Worm (Caenorhabditis elegans) whole organism, late embryonic: ENCODE data around the gene cest-16.

Experiments
- C08G9.2 ChIP-seq: sonication (generic microtip); optimal IDR thresholded peaks from 2 replicates; lab custom pipeline; 2016; ENCODE audit warnings: mild to moderate bottlenecking, missing genetic modification characterization, moderate library complexity, missing compliant biosample characterization
- F13H6.1 ChIP-seq: sonication (generic microtip); optimal IDR thresholded peaks from 2 replicates; lab custom pipeline; 2016; ENCODE audit warnings: missing genetic modification characterization, missing compliant biosample characterization
- K02D7.2 ChIP-seq: sonication (generic microtip); optimal IDR thresholded peaks from 2 replicates; lab custom pipeline; 2017; ENCODE audit warnings: mild to moderate bottlenecking, missing genetic modification characterization, missing compliant biosample characterization
- ceh-14 ChIP-seq: sonication (generic microtip); optimal IDR thresholded peaks from 2 replicates; lab custom pipeline; 2016; ENCODE audit warnings: missing genotype, missing genetic modification characterization, missing compliant biosample characterization
- ceh-18 ChIP-seq: sonication (generic microtip); optimal IDR thresholded peaks from 2 replicates; lab custom pipeline; 2016; ENCODE audit warnings: missing genetic modification characterization, missing compliant biosample characterization
- ceh-19 ChIP-seq: fragments of 200-800 bp; sonication (Bioruptor generic); optimal IDR thresholded peaks from 2 replicates; lab custom pipeline; 2018; ENCODE audit warnings: mild to moderate bottlenecking, missing genetic modification characterization, missing compliant biosample characterization
- ceh-2 ChIP-seq: sonication (generic microtip); optimal IDR thresholded peaks from 2 replicates; lab custom pipeline; 2016; ENCODE audit warnings: missing genotype, missing genetic modification characterization, missing compliant biosample characterization
- ceh-24 ChIP-seq: sonication (generic microtip); optimal IDR thresholded peaks from 2 replicates; lab custom pipeline; 2016; ENCODE audit warnings: mild to moderate bottlenecking, missing genetic modification characterization, missing compliant biosample characterization
- ceh-45 ChIP-seq: fragments of 200-800 bp; sonication (Bioruptor generic); IDR thresholded peaks from 2 replicates; pipeline ENCODE4 v1.3.6; 2022; ENCODE audit warnings: missing genetic modification reagents, missing genetic modification characterization, missing compliant biosample characterization
- ceh-6 ChIP-seq: fragments of 200-800 bp; sonication (Bioruptor generic); optimal IDR thresholded peaks from 2 replicates; lab custom pipeline; 2018; ENCODE audit warnings: mild to moderate bottlenecking, missing genetic modification characterization, missing compliant biosample characterization
- ceh-9 ChIP-seq: sonication (generic microtip); optimal IDR thresholded peaks from 2 replicates; lab custom pipeline; 2016; ENCODE audit warnings: mild to moderate bottlenecking, missing genetic modification characterization, inconsistent platforms, missing compliant biosample characterization
- che-1 ChIP-seq: sonication (generic microtip); optimal IDR thresholded peaks from 2 replicates; lab custom pipeline; 2016; ENCODE audit warnings: mild to moderate bottlenecking, missing genetic modification characterization, missing compliant biosample characterization
- elt-4 ChIP-seq: sonication (generic microtip); optimal IDR thresholded peaks from 2 replicates; lab custom pipeline; 2016; ENCODE audit warnings: missing genetic modification characterization, missing compliant biosample characterization
- fkh-10 ChIP-seq: fragments of 150-350 bp; optimal IDR thresholded peaks from 2 replicates; lab custom pipeline; 2014; ENCODE audit warnings: missing biosample characterization, missing genetic modification reagents, missing genetic modification characterization
- fkh-6 ChIP-seq: sonication (generic microtip); optimal IDR thresholded peaks from 2 replicates; lab custom pipeline; 2016; ENCODE audit warnings: missing genetic modification characterization, missing compliant biosample characterization
- hlh-13 ChIP-seq: fragments of 200-800 bp; sonication (Bioruptor generic); optimal IDR thresholded peaks from 2 replicates; lab custom pipeline; 2018; ENCODE audit warnings: mild to moderate bottlenecking, missing genetic modification characterization, missing compliant biosample characterization
- hlh-15 ChIP-seq: sonication (generic microtip); optimal IDR thresholded peaks from 2 replicates; lab custom pipeline; 2016; ENCODE audit warnings: missing genetic modification characterization, missing compliant biosample characterization
- hlh-30 ChIP-seq: sonication (generic microtip); optimal IDR thresholded peaks from 2 replicates; lab custom pipeline; 2017; ENCODE audit warnings: antibody characterized with exemption, missing genetic modification characterization, missing compliant biosample characterization; ENCODE audit not compliant: insufficient read depth
- hlh-8 ChIP-seq: sonication (generic microtip); optimal IDR thresholded peaks from 2 replicates; lab custom pipeline; 2016; ENCODE audit warnings: missing genotype, missing genetic modification characterization, missing compliant biosample characterization
- lim-6 ChIP-seq: sonication (generic microtip); optimal IDR thresholded peaks from 2 replicates; lab custom pipeline; 2016; ENCODE audit warnings: missing genetic modification characterization, missing compliant biosample characterization
- lin-11 ChIP-seq: fragments of 200-800 bp; sonication (Bioruptor generic); optimal IDR thresholded peaks from 2 replicates; lab custom pipeline; 2018; ENCODE audit warnings: mild to moderate bottlenecking, missing genetic modification characterization, missing compliant biosample characterization
- mec-3 ChIP-seq: sonication (generic microtip); optimal IDR thresholded peaks from 2 replicates; lab custom pipeline; 2016; ENCODE audit warnings: borderline replicate concordance, missing genetic modification characterization, missing compliant biosample characterization
- nfya-1 ChIP-seq: sonication (generic microtip); optimal IDR thresholded peaks from 2 replicates; lab custom pipeline; 2017; ENCODE audit warnings: missing genetic modification characterization, mild to moderate bottlenecking, missing compliant biosample characterization, antibody characterized with exemption, moderate library complexity
- nhr-11 ChIP-seq: fragments of 150-350 bp; optimal IDR thresholded peaks from 2 replicates; lab custom pipeline; 2014; ENCODE audit warnings: missing biosample characterization, missing genetic modification characterization
- nhr-232 ChIP-seq: sonication (generic microtip); optimal IDR thresholded peaks from 2 replicates; lab custom pipeline; 2016; ENCODE audit warnings: missing genetic modification characterization, missing compliant biosample characterization
- odd-2 ChIP-seq: sonication (generic microtip); optimal IDR thresholded peaks from 2 replicates; lab custom pipeline; 2017; ENCODE audit warnings: antibody characterized with exemption, mild to moderate bottlenecking, missing genetic modification characterization, missing compliant biosample characterization
- pag-3 ChIP-seq: sonication (generic microtip); optimal IDR thresholded peaks from 2 replicates; lab custom pipeline; 2016; ENCODE audit warnings: missing compliant biosample characterization, missing genetic modification characterization, borderline replicate concordance
- pat-9 ChIP-seq: fragments of 200-800 bp; sonication (Bioruptor generic); optimal IDR thresholded peaks from 2 replicates; lab custom pipeline; 2018; ENCODE audit warnings: mild to moderate bottlenecking, missing genetic modification characterization, moderate library complexity, missing compliant biosample characterization
- rnt-1 ChIP-seq: sonication (generic microtip); optimal IDR thresholded peaks from 2 replicates; lab custom pipeline; 2016; ENCODE audit warnings: missing genetic modification characterization, missing compliant biosample characterization
- sox-2 ChIP-seq: fragments of 200-800 bp; sonication (Bioruptor generic); IDR thresholded peaks from 2 replicates; pipeline ENCODE4 v1.3.6; 2022; ENCODE audit warnings: missing genetic modification reagents, missing genetic modification characterization, missing compliant biosample characterization
- sox-4 ChIP-seq: sonication (generic microtip); optimal IDR thresholded peaks from 2 replicates; lab custom pipeline; 2017; ENCODE audit warnings: mild to moderate bottlenecking, missing genetic modification characterization, inconsistent platforms, missing compliant biosample characterization
- tbx-2 ChIP-seq: sonication (generic microtip); optimal IDR thresholded peaks from 2 replicates; lab custom pipeline; 2016; ENCODE audit warnings: missing genetic modification characterization, missing compliant biosample characterization
- ttx-3 ChIP-seq: sonication (generic microtip); optimal IDR thresholded peaks from 2 replicates; lab custom pipeline; 2016; ENCODE audit warnings: missing genetic modification reagents, missing genetic modification characterization, missing compliant biosample characterization
- unc-3 ChIP-seq, 2 experiments: fragments of 200-800 bp in 1 of 2; sonication (Bioruptor generic) in 1 of 2; sonication (generic microtip) in 1 of 2; conservative IDR thresholded peaks in 1 of 2; optimal IDR thresholded peaks in 1 of 2; 2 replicates each; pipeline versions ENCODE4 v1.3.6 to Lab custom; 2016 to 2022; ENCODE audit warnings: missing compliant biosample characterization in 2 of 2, missing genetic modification characterization in 2 of 2, missing genetic modification reagents in 1 of 2
- unc-42 ChIP-seq: sonication (generic microtip); optimal IDR thresholded peaks from 2 replicates; lab custom pipeline; 2016; ENCODE audit warnings: missing genotype, missing genetic modification characterization, missing compliant biosample characterization
- unc-86 ChIP-seq: sonication (generic microtip); optimal IDR thresholded peaks from 2 replicates; lab custom pipeline; 2016; ENCODE audit warnings: missing genetic modification characterization, missing compliant biosample characterization

The cest-16 gene

ce11 chrX:6333998-6334397 is 34.3 kb downstream of the cest-16 start, which contains the start of gene col-171:
col-171 (plus strand) TSS chrX:6334298.
- TF ChIP-seq odd-2 = no peak
- TF ChIP-seq lim-6 (tag; lab: Kevin White, UChicago) = no peak
- no peak for TF ChIP-seq sox-2
- TF ChIP-seq ceh-14 (tag; lab: Kevin White, UChicago) = no peak
- no peak for TF ChIP-seq rnt-1 (tag; lab: Kevin White, UChicago)
- no peak for TF ChIP-seq hlh-8
- no peak for TF ChIP-seq tbx-2 (tag; lab: Kevin White, UChicago)
- no peak for TF ChIP-seq nfya-1
- TF ChIP-seq ceh-2 (tag; lab: Kevin White, UChicago) = no peak
- no peak for TF ChIP-seq ceh-24 (tag; lab: Kevin White, UChicago)
- TF ChIP-seq sox-4 = no peak
- TF ChIP-seq hlh-30 (tag; lab: Kevin White, UChicago) = no peak
- TF ChIP-seq lin-11 (tag; lab: Kevin White, UChicago) = no peak
- TF ChIP-seq ttx-3 (tag; lab: Kevin White, UChicago) = no peak
- no peak for TF ChIP-seq elt-4 (tag; lab: Kevin White, UChicago)
- TF ChIP-seq ceh-6 (GFP tag; lab: Kevin White, UChicago) = no peak
- no peak for TF ChIP-seq unc-42 (tag; lab: Kevin White, UChicago)
- TF ChIP-seq pag-3 = no peak
- no peak for TF ChIP-seq hlh-15

- TF ChIP-seq C08G9.2 (no peak), fkh-6 (tag; lab: Kevin White, UChicago) (no peak), odd-2 (no peak), nfya-1 (no peak), sox-4 (no peak), K02D7.2 (tag; lab: Kevin White, UChicago) (no peak), fkh-10 (no peak), ceh-9 (no peak), che-1 (tag; lab: Kevin White, UChicago) (no peak), pat-9 (no peak), nhr-232 (tag; lab: Kevin White, UChicago) (no peak), unc-42 (tag; lab: Kevin White, UChicago) (no peak), nhr-11 (tag; lab: Kevin White, UChicago) (no peak), unc-86 (tag; lab: Kevin White, UChicago) (no peak)
These were observed 34.9 kb downstream of the cest-16 start for ce11 chrX:6334602-6335001.

- TF ChIP-seq F13H6.1 (no peak), ceh-6 (GFP tag; lab: Kevin White, UChicago) (no peak), hlh-15 (no peak), ceh-19 (no peak), pat-9 (no peak), unc-86 (tag; lab: Kevin White, UChicago) (no peak), ceh-45 (no peak), rnt-1 (tag; lab: Kevin White, UChicago) (no peak), fkh-6 (tag; lab: Kevin White, UChicago) (no peak), hlh-13 (GFP tag; lab: Kevin White, UChicago) (no peak), unc-3 (GFP tag; conservative IDR thresholded peaks at IDR 0.05; lab: Robert Waterston, UW) (no peak), unc-3 (tag; optimal IDR thresholded peaks at IDR 0.05; lab: Kevin White, UChicago) (no peak), mec-3 (no peak)
These were observed 37.6 kb downstream of the cest-16 start for ce11 chrX:6337338-6337737.

ce11 chrX:6337951-6338350 is 38.2 kb downstream of the cest-16 start, which contains the start of gene C03B1.13:
C03B1.13 (minus strand) TSS chrX:6338051.
- TF ChIP-seq sox-4 = no peak
- TF ChIP-seq che-1 (tag; lab: Kevin White, UChicago) = no peak
- no peak for TF ChIP-seq ceh-18
- TF ChIP-seq tbx-2 (tag; lab: Kevin White, UChicago) = no peak
